Comparison of ENCODE assay signal across 4 worm cellular contexts in the genomic region with DNA sequence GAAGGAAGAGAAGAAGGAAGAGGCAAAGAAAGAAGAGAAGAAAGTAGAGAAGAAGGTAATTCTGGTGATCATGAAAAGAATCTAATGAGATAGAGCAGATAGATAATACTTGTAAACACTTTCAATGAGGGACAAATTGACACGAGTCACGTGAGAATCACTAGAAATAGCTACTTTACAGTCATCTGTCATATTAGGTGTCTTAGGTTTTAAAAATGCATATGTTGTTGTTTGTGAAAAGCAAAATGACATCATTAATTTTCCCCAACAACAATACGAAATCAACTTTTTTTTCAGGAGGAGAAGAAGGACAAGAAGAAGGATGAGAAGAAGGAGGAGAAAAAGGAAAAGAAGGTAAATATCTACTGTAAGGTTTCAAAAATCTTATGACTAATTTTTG.
TF ChIP-seq lines count a peak whose summit lies in the region.

No protein-coding gene starts in this region.

TF ChIP-seq in whole organism, L1 larva, 84 proteins besides CTCF, POLR2A, EP300 and RAD21 (continues in another document):
- TF ChIP-seq ets-5 (GFP tag; IDR thresholded peaks at IDR 0.05; lab: Robert Waterston, UW) (no peak), aly-2 (tag; optimal IDR thresholded peaks at IDR 0.05; lab: Kevin White, UChicago) (no peak), sox-4 (tag; optimal IDR thresholded peaks at IDR 0.05; lab: Kevin White, UChicago) (peak; percentile 2), pqm-1 (tag; optimal IDR thresholded peaks at IDR 0.05; lab: Kevin White, UChicago) (no peak), unc-62 (GFP tag; optimal IDR thresholded peaks at IDR 0.05; lab: Kevin White, UChicago) (no peak), egl-27 (tag; optimal IDR thresholded peaks at IDR 0.05; lab: Kevin White, UChicago) (no peak), ceh-90 (tag; optimal IDR thresholded peaks at IDR 0.05; lab: Kevin White, UChicago) (no peak), nhr-90 (tag; optimal IDR thresholded peaks at IDR 0.05; lab: Kevin White, UChicago; ENCODE audit: poor library complexity) (peak; percentile 27), nhr-28 (tag; optimal IDR thresholded peaks at IDR 0.05; lab: Kevin White, UChicago) (no peak), xbp-1 (tag; optimal IDR thresholded peaks at IDR 0.05; lab: Kevin White, UChicago) (no peak), fkh-10 (GFP tag; optimal IDR thresholded peaks at IDR 0.05; lab: Kevin White, UChicago) (no peak), tlp-1 (tag; optimal IDR thresholded peaks at IDR 0.05; lab: Kevin White, UChicago) (no peak), hlh-17 (GFP tag; optimal IDR thresholded peaks at IDR 0.05; lab: Kevin White, UChicago; ENCODE audit: borderline replicate concordance) (no peak), fkh-4 (tag; optimal IDR thresholded peaks at IDR 0.05; lab: Kevin White, UChicago; ENCODE audit: borderline replicate concordance) (no peak), isw-1 (GFP tag; IDR thresholded peaks at IDR 0.05; lab: Robert Waterston, UW) (no peak), sup-37 (GFP tag; optimal IDR thresholded peaks at IDR 0.05; lab: Kevin White, UChicago) (no peak), C34B4.2 (tag; optimal IDR thresholded peaks at IDR 0.05; lab: Kevin White, UChicago) (no peak), snu-23 (GFP tag; optimal IDR thresholded peaks at IDR 0.05; lab: Kevin White, UChicago) (peak; percentile 63), nhr-76 (tag; optimal IDR thresholded peaks at IDR 0.05; lab: Kevin White, UChicago) (no peak), tbx-2 (tag; optimal IDR thresholded peaks at IDR 0.05; lab: Kevin White, UChicago) (peak; percentile 26), mep-1 (tag; optimal IDR thresholded peaks at IDR 0.05; lab: Kevin White, UChicago) (peak; percentile 50), nhr-71 (tag; optimal IDR thresholded peaks at IDR 0.05; lab: Kevin White, UChicago) (peak; percentile 76)

TF ChIP-seq in whole organism, L2 larva, 48 proteins besides CTCF, POLR2A, EP300 and RAD21:
- TF ChIP-seq unc-39 (tag; optimal IDR thresholded peaks at IDR 0.05; lab: Kevin White, UChicago), result no peak
- no peak for TF ChIP-seq ztf-4 (tag; optimal IDR thresholded peaks at IDR 0.05; lab: Kevin White, UChicago)
- no peak for TF ChIP-seq snpc-4 (tag; optimal IDR thresholded peaks at IDR 0.05; lab: Kevin White, UChicago)
- TF ChIP-seq nhr-6 (tag; optimal IDR thresholded peaks at IDR 0.05; lab: Kevin White, UChicago), result no peak
- TF ChIP-seq nhr-12 (tag; optimal IDR thresholded peaks at IDR 0.05; lab: Kevin White, UChicago), result no peak
- TF ChIP-seq nhr-129 (tag; optimal IDR thresholded peaks at IDR 0.05; lab: Kevin White, UChicago), result peak; percentile 26
- peak; percentile 13 for TF ChIP-seq sma-9 (GFP tag; optimal IDR thresholded peaks at IDR 0.05; lab: Kevin White, UChicago)
- no peak for TF ChIP-seq sma-9 (tag; optimal IDR thresholded peaks at IDR 0.05; lab: Kevin White, UChicago)
- no peak for TF ChIP-seq fos-1 (tag; optimal IDR thresholded peaks at IDR 0.05; lab: Kevin White, UChicago)
- TF ChIP-seq nhr-25 (tag; optimal IDR thresholded peaks at IDR 0.05; lab: Kevin White, UChicago), result peak; percentile 27

TF ChIP-seq in whole organism, L3 larva, 47 proteins besides CTCF, POLR2A, EP300 and RAD21:
- no peak for TF ChIP-seq ama-1 (optimal IDR thresholded peaks at IDR 0.05; lab: Kevin White, UChicago)
- TF ChIP-seq aly-2 (tag; optimal IDR thresholded peaks at IDR 0.05; lab: Kevin White, UChicago), result no peak
- TF ChIP-seq eor-1 (tag; optimal IDR thresholded peaks at IDR 0.05; lab: Kevin White, UChicago), result no peak
- TF ChIP-seq ceh-28 (tag; optimal IDR thresholded peaks at IDR 0.05; lab: Kevin White, UChicago), result no peak
- TF ChIP-seq lsy-12 (tag; optimal IDR thresholded peaks at IDR 0.05; lab: Kevin White, UChicago), result no peak
- TF ChIP-seq nhr-67 (tag; optimal IDR thresholded peaks at IDR 0.05; lab: Kevin White, UChicago), result no peak
- peak; percentile 20 for TF ChIP-seq elt-1 (tag; optimal IDR thresholded peaks at IDR 0.05; lab: Kevin White, UChicago)
- TF ChIP-seq egl-27 (tag; optimal IDR thresholded peaks at IDR 0.05; lab: Kevin White, UChicago), result no peak

TF ChIP-seq in whole organism, L4 larva, 104 proteins besides CTCF, POLR2A, EP300 and RAD21:
- TF ChIP-seq unc-62 (GFP tag; optimal IDR thresholded peaks at IDR 0.05 in 1 of 2; lab: Kevin White, UChicago) (peak in 1 of 2 experiments; percentile 36), unc-62 (tag; optimal IDR thresholded peaks at IDR 0.05; lab: Kevin White, UChicago) (no peak), spr-3 (GFP tag; optimal IDR thresholded peaks at IDR 0.05; lab: Kevin White, UChicago) (no peak), lin-39 (tag; optimal IDR thresholded peaks at IDR 0.05; lab: Kevin White, UChicago) (no peak), php-3 (GFP tag; IDR thresholded peaks at IDR 0.05; lab: Robert Waterston, UW) (no peak), daf-19 (GFP tag; conservative IDR thresholded peaks at IDR 0.05; lab: Robert Waterston, UW) (no peak), hlh-30 (tag; optimal IDR thresholded peaks at IDR 0.05; lab: Kevin White, UChicago; ENCODE audit: insufficient read depth) (peak; percentile 30), nhr-76 (tag; optimal IDR thresholded peaks at IDR 0.05; lab: Kevin White, UChicago) (no peak), tag-97 (GFP tag; IDR thresholded peaks at IDR 0.05; lab: Robert Waterston, UW) (no peak), mdt-29 (GFP tag; IDR thresholded peaks at IDR 0.05; lab: Robert Waterston, UW) (no peak)

Comparison
In these comparisons a context has a peak if more than half of its experiments do, and no peak if none do; other contexts are left out.
1. Of the 29 proteins assayed by ChIP-seq in both whole organism, L4 larva and whole organism, L1 larva: peak only in whole organism, L4 larva: none; only in whole organism, L1 larva: mep-1; in both: none; in neither: 27; mixed calls (peak in some experiments, not most) for 1.